Fruit fly (Drosophila melanogaster) whole organism, prepupa: ENCODE measurements around the gene CG6678.

ENCODE experiments used
- CG16779 ChIP-seq: fragments of 200-800 bp; sonication (Bioruptor generic); optimal IDR thresholded peaks from 3 replicates; lab custom pipeline; 2017; ENCODE audit warnings: missing biosample characterization, mild to moderate bottlenecking, missing genetic modification characterization
- CG6854 ChIP-seq: fragments of 200-800 bp; sonication (Bioruptor generic); optimal IDR thresholded peaks from 2 replicates; lab custom pipeline; 2017; ENCODE audit warnings: missing biosample characterization, mild to moderate bottlenecking, missing genetic modification characterization
- Lpt ChIP-seq: fragments of 200-800 bp; sonication (Bioruptor generic); optimal IDR thresholded peaks from 3 replicates; lab custom pipeline; 2016; ENCODE audit warnings: missing biosample characterization, missing genetic modification characterization
- cyc ChIP-seq: fragments of 200-800 bp; sonication (Bioruptor generic); optimal IDR thresholded peaks from 3 replicates; lab custom pipeline; 2016; ENCODE audit warnings: missing biosample characterization, missing genetic modification characterization
- salr ChIP-seq, 2 experiments: fragments of 200-800 bp; sonication (Bioruptor generic); optimal IDR thresholded peaks; 3 replicates each; lab custom pipeline; 2016 to 2018; ENCODE audit warnings: missing biosample characterization in 2 of 2, missing genetic modification characterization in 2 of 2, mild to moderate bottlenecking in 1 of 2
- ss ChIP-seq, 2 experiments: fragments of 200-800 bp; sonication (Bioruptor generic); optimal IDR thresholded peaks; 2 replicates in 1 of 2; 3 replicates in 1 of 2; lab custom pipeline; 2017 to 2018; ENCODE audit warnings: mild to moderate bottlenecking in 2 of 2, missing biosample characterization in 2 of 2, missing genetic modification characterization in 2 of 2, moderate library complexity in 1 of 2
- svp ChIP-seq: fragments of 200-800 bp; sonication (Bioruptor generic); peaks from one replicate; lab custom pipeline; 2016; ENCODE audit warnings: missing biosample characterization, missing genetic modification characterization
- topi ChIP-seq: fragments of 200-800 bp; sonication (Bioruptor generic); optimal IDR thresholded peaks from 3 replicates; lab custom pipeline; 2016; ENCODE audit warnings: missing biosample characterization, missing genetic modification characterization

dm6 chr3R:21862137-21862850, 24.5 kb upstream of the CG6678 start:
- TF ChIP-seq CG16779 (tag; lab: Kevin White, UChicago): peak; percentile 61
- peak in 1 of 2 experiments; percentile 83 for TF ChIP-seq salr (GFP tag; optimal IDR thresholded peaks at IDR 0.05; lab: Kevin White, UChicago)
- no peak for TF ChIP-seq CG6854 (GFP tag; lab: Kevin White, UChicago)
- TF ChIP-seq Lpt (GFP tag; lab: Kevin White, UChicago): peak; percentile 88
- TF ChIP-seq cyc: no peak
- TF ChIP-seq svp (GFP tag; lab: Kevin White, UChicago): no peak
- TF ChIP-seq topi (GFP tag; lab: Kevin White, UChicago): no peak
- no peak for TF ChIP-seq ss (GFP tag; optimal IDR thresholded peaks at IDR 0.05; lab: Kevin White, UChicago)
